Fruit fly (Drosophila melanogaster) Kc167 (cell line): ENCODE results near the gene CG5262.

ENCODE experiments used
- h ChIP-seq: fragments of >200 bp; optimal IDR thresholded peaks from 3 replicates; lab custom pipeline; 2018; ENCODE audit warnings: missing external identifiers
- psq ChIP-seq: fragments of >200 bp; optimal IDR thresholded peaks from 2 replicates; lab custom pipeline; 2017; ENCODE audit warnings: missing external identifiers

dm6 chr3L:20388983-20389382 lies 41.3 kb downstream of the CG5262 start:
- no peak for TF ChIP-seq psq (lab: Kevin White, UChicago)
- no peak for TF ChIP-seq h (lab: Kevin White, UChicago)
